Worm (Caenorhabditis elegans) whole organism, L1 larva: ENCODE data around the gene R09E10.13.

ENCODE experiments used
- nhr-76 ChIP-seq: sonication (generic microtip); optimal IDR thresholded peaks from 2 replicates; lab custom pipeline; 2017; ENCODE audit warnings: missing biosample characterization, missing genetic modification characterization
- unc-62 ChIP-seq: fragments of 150-350 bp; optimal IDR thresholded peaks from 2 replicates; lab custom pipeline; 2014; ENCODE audit warnings: missing biosample characterization, missing genetic modification reagents, missing genetic modification characterization

DNA sequence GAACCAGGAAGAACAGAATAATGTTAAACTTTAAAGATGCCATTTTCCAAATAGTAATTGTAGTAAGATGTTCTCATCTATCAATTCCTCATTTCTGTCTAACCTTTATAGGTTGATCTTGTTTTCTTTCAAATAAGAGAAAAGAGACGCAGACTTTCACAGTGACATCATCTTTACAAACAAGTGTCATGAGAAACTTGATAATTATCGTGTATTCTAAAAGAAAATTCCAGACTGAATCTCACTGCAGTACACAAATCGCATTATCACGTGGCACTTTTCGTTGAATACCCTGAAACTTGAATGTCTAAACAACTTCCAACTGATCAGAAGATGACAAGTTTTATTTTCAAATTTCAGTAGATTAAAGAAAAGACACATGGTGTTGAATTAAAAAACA lies at the start of gene R09E10.13:
- TF ChIP-seq nhr-76 (tag; lab: Kevin White, UChicago) (no peak), unc-62 (GFP tag; lab: Kevin White, UChicago) (no peak)
